Worm (Caenorhabditis elegans) whole organism, late embryonic: ENCODE data around the gene twk-34.
"Not testable (repeated sequence)": the region's sequence is repeated elsewhere in the genome, so short reads cannot be mapped to it uniquely, and the experiment has no call there.

Source experiments
- C08G9.2 ChIP-seq: sonication (generic microtip); optimal IDR thresholded peaks from 2 replicates; lab custom pipeline; 2016; ENCODE audit warnings: mild to moderate bottlenecking, missing genetic modification characterization, moderate library complexity, missing compliant biosample characterization
- K09A11.1 ChIP-seq: sonication (generic microtip); optimal IDR thresholded peaks from 2 replicates; lab custom pipeline; 2017; ENCODE audit warnings: antibody characterized with exemption, mild to moderate bottlenecking, missing genetic modification characterization, missing compliant biosample characterization; ENCODE audit not compliant: insufficient read depth
- T23F11.4 ChIP-seq: fragments of 200-800 bp; sonication (Bioruptor generic); optimal IDR thresholded peaks from 2 replicates; lab custom pipeline; 2018; ENCODE audit warnings: mild to moderate bottlenecking, missing genetic modification characterization, missing compliant biosample characterization
- Y22D7AL.16 ChIP-seq: sonication (generic microtip); optimal IDR thresholded peaks from 2 replicates; lab custom pipeline; 2016; ENCODE audit warnings: missing genetic modification characterization, missing compliant biosample characterization
- ahr-1 ChIP-seq: sonication (generic microtip); optimal IDR thresholded peaks from 2 replicates; lab custom pipeline; 2016; ENCODE audit warnings: missing genetic modification characterization, missing compliant biosample characterization
- ceh-14 ChIP-seq: sonication (generic microtip); optimal IDR thresholded peaks from 2 replicates; lab custom pipeline; 2016; ENCODE audit warnings: missing genotype, missing genetic modification characterization, missing compliant biosample characterization
- ceh-19 ChIP-seq: fragments of 200-800 bp; sonication (Bioruptor generic); optimal IDR thresholded peaks from 2 replicates; lab custom pipeline; 2018; ENCODE audit warnings: mild to moderate bottlenecking, missing genetic modification characterization, missing compliant biosample characterization
- ceh-22 ChIP-seq: sonication (generic microtip); optimal IDR thresholded peaks from 2 replicates; lab custom pipeline; 2017; ENCODE audit warnings: missing biosample characterization, missing genetic modification characterization
- ceh-24 ChIP-seq: sonication (generic microtip); optimal IDR thresholded peaks from 2 replicates; lab custom pipeline; 2016; ENCODE audit warnings: mild to moderate bottlenecking, missing genetic modification characterization, missing compliant biosample characterization
- ceh-31 ChIP-seq: sonication (generic microtip); optimal IDR thresholded peaks from 2 replicates; lab custom pipeline; 2016; ENCODE audit warnings: missing genetic modification characterization, missing compliant biosample characterization
- ceh-34 ChIP-seq: sonication (generic microtip); optimal IDR thresholded peaks from 2 replicates; lab custom pipeline; 2016; ENCODE audit warnings: mild to moderate bottlenecking, missing genetic modification characterization, missing compliant biosample characterization
- ceh-9 ChIP-seq: sonication (generic microtip); optimal IDR thresholded peaks from 2 replicates; lab custom pipeline; 2016; ENCODE audit warnings: mild to moderate bottlenecking, missing genetic modification characterization, inconsistent platforms, missing compliant biosample characterization
- che-1 ChIP-seq: sonication (generic microtip); optimal IDR thresholded peaks from 2 replicates; lab custom pipeline; 2016; ENCODE audit warnings: mild to moderate bottlenecking, missing genetic modification characterization, missing compliant biosample characterization
- ets-4 ChIP-seq: sonication (generic microtip); optimal IDR thresholded peaks from 2 replicates; lab custom pipeline; 2016; ENCODE audit warnings: missing genetic modification characterization, missing compliant biosample characterization
- eyg-1 ChIP-seq: sonication (generic microtip); optimal IDR thresholded peaks from 2 replicates; lab custom pipeline; 2016; ENCODE audit warnings: missing genotype, missing genetic modification characterization, missing compliant biosample characterization
- fax-1 ChIP-seq: sonication (generic microtip); optimal IDR thresholded peaks from 2 replicates; lab custom pipeline; 2016; ENCODE audit warnings: missing genotype, missing genetic modification characterization, missing compliant biosample characterization
- fkh-10 ChIP-seq: fragments of 150-350 bp; optimal IDR thresholded peaks from 2 replicates; lab custom pipeline; 2014; ENCODE audit warnings: missing biosample characterization, missing genetic modification reagents, missing genetic modification characterization
- fkh-6 ChIP-seq: sonication (generic microtip); optimal IDR thresholded peaks from 2 replicates; lab custom pipeline; 2016; ENCODE audit warnings: missing genetic modification characterization, missing compliant biosample characterization
- gmeb-2 ChIP-seq: sonication (generic microtip); optimal IDR thresholded peaks from 2 replicates; lab custom pipeline; 2016; ENCODE audit warnings: missing genetic modification characterization, inconsistent platforms, missing compliant biosample characterization
- lim-6 ChIP-seq: sonication (generic microtip); optimal IDR thresholded peaks from 2 replicates; lab custom pipeline; 2016; ENCODE audit warnings: missing genetic modification characterization, missing compliant biosample characterization
- lin-11 ChIP-seq: fragments of 200-800 bp; sonication (Bioruptor generic); optimal IDR thresholded peaks from 2 replicates; lab custom pipeline; 2018; ENCODE audit warnings: mild to moderate bottlenecking, missing genetic modification characterization, missing compliant biosample characterization
- nfya-1 ChIP-seq: sonication (generic microtip); optimal IDR thresholded peaks from 2 replicates; lab custom pipeline; 2017; ENCODE audit warnings: missing genetic modification characterization, mild to moderate bottlenecking, missing compliant biosample characterization, antibody characterized with exemption, moderate library complexity
- nhr-11 ChIP-seq: fragments of 150-350 bp; optimal IDR thresholded peaks from 2 replicates; lab custom pipeline; 2014; ENCODE audit warnings: missing biosample characterization, missing genetic modification characterization
- nhr-232 ChIP-seq: sonication (generic microtip); optimal IDR thresholded peaks from 2 replicates; lab custom pipeline; 2016; ENCODE audit warnings: missing genetic modification characterization, missing compliant biosample characterization
- pag-3 ChIP-seq: sonication (generic microtip); optimal IDR thresholded peaks from 2 replicates; lab custom pipeline; 2016; ENCODE audit warnings: missing compliant biosample characterization, missing genetic modification characterization, borderline replicate concordance
- pha-2 ChIP-seq: sonication (generic microtip); optimal IDR thresholded peaks from 2 replicates; lab custom pipeline; 2017; ENCODE audit warnings: mild to moderate bottlenecking, missing genetic modification characterization, missing compliant biosample characterization
- pros-1 ChIP-seq: fragments of 150-350 bp; optimal IDR thresholded peaks from 2 replicates; lab custom pipeline; 2014; ENCODE audit warnings: missing biosample characterization, missing genetic modification reagents, missing genetic modification characterization
- sdc-2 ChIP-seq: sonication (generic microtip); optimal IDR thresholded peaks from 2 replicates; lab custom pipeline; 2016; ENCODE audit warnings: missing genotype, missing genetic modification characterization, missing compliant biosample characterization
- sox-4 ChIP-seq: sonication (generic microtip); optimal IDR thresholded peaks from 2 replicates; lab custom pipeline; 2017; ENCODE audit warnings: mild to moderate bottlenecking, missing genetic modification characterization, inconsistent platforms, missing compliant biosample characterization
- syd-9 ChIP-seq: sonication (generic microtip); optimal IDR thresholded peaks from 2 replicates; lab custom pipeline; 2016; ENCODE audit warnings: mild to moderate bottlenecking, missing genetic modification characterization, moderate library complexity, missing compliant biosample characterization
- unc-3 ChIP-seq, 2 experiments: fragments of 200-800 bp in 1 of 2; sonication (Bioruptor generic) in 1 of 2; sonication (generic microtip) in 1 of 2; conservative IDR thresholded peaks in 1 of 2; optimal IDR thresholded peaks in 1 of 2; 2 replicates each; pipeline versions ENCODE4 v1.3.6 to Lab custom; 2016 to 2022; ENCODE audit warnings: missing compliant biosample characterization in 2 of 2, missing genetic modification characterization in 2 of 2, missing genetic modification reagents in 1 of 2

twk-34 gene

ce11 chrV:15735720-15736119 is 31.0 kb downstream of the twk-34 start, which contains the start of gene str-27:
Gene str-27 (minus strand): TSS chrV:15735820.
- TF ChIP-seq K09A11.1 (tag; lab: Kevin White, UChicago), result no peak
- TF ChIP-seq ets-4 (tag; lab: Kevin White, UChicago), result no peak
- no peak for TF ChIP-seq sdc-2 (tag; lab: Kevin White, UChicago)
- TF ChIP-seq ceh-31, result no peak
- TF ChIP-seq fkh-6, result no peak
- TF ChIP-seq syd-9 (tag; lab: Kevin White, UChicago), result no peak
- TF ChIP-seq nhr-232 (tag; lab: Kevin White, UChicago), result no peak
- no peak for TF ChIP-seq lim-6 (tag; lab: Kevin White, UChicago)
- TF ChIP-seq sox-4 (tag; lab: Kevin White, UChicago), result no peak
- no peak for TF ChIP-seq eyg-1 (tag; lab: Kevin White, UChicago)
- TF ChIP-seq, all 69 proteins: peak for 0

DNA sequence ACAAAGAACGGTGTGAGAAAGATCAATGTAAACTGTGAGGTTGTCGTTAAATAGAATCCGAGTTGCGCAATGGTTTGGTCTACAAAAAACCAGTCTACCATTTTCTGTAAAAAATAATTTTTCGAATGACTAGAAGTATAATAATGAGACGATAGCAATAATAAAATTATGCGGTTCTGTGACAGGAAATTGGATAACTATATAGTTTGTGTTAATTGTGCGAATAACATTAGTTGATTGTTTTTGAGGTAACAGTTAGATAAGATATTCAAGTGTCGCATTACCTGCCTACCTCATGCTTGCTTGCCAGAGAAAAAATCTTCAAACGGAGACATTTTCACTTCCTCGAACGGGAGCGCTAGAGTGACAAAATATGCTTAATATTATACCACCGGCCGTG is 37.1 kb downstream of the twk-34 start, which contains the start of gene str-18:
str-18 (minus strand) TSS at position 101 of the 400 bp plus-strand sequence.
- TF ChIP-seq gmeb-2 (no peak), lin-11 (tag; lab: Kevin White, UChicago) (no peak), ceh-24 (no peak), ceh-19 (GFP tag; lab: Kevin White, UChicago) (no peak), che-1 (tag; lab: Kevin White, UChicago) (no peak), nfya-1 (tag; lab: Kevin White, UChicago) (no peak), unc-3 (GFP tag; conservative IDR thresholded peaks at IDR 0.05; lab: Robert Waterston, UW) (no peak), unc-3 (tag; optimal IDR thresholded peaks at IDR 0.05; lab: Kevin White, UChicago) (no peak), T23F11.4 (GFP tag; lab: Kevin White, UChicago) (no peak), nhr-11 (tag; lab: Kevin White, UChicago) (no peak), ceh-31 (no peak), ahr-1 (tag; lab: Kevin White, UChicago) (no peak), Y22D7AL.16 (tag; lab: Kevin White, UChicago) (no peak), sox-4 (tag; lab: Kevin White, UChicago) (no peak), ceh-14 (tag; lab: Kevin White, UChicago) (no peak), sdc-2 (tag; lab: Kevin White, UChicago) (no peak)

DNA sequence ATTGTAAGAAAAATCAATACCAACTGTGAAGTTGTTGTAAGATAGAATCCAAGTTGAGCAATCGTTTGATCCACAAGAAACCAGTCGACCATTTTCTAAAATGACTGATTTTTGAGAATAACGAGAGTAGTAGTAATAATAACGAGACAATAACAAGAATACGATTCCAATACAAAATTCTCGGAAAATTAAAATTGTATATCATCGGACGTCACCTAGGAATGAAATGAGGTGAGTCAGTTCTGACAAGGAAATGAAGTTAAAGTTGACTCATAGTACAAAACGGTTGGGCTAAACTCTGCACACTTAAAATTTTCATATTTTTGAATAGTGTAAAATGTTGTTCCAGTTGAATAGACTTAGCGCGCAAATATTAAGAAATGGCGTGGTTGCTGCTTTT is 39.6 kb downstream of the twk-34 start, which contains the start of gene str-19:
str-19 (minus strand) TSS at position 101 of the 400 bp plus-strand sequence.
- not testable (repeated sequence) for TF ChIP-seq ceh-9; pros-1 (tag; lab: Kevin White, UChicago); ceh-34

- TF ChIP-seq ceh-31; pag-3 (tag; lab: Kevin White, UChicago); ets-4 (tag; lab: Kevin White, UChicago): not testable (repeated sequence)
- TF ChIP-seq, all 69 proteins: peak for 0; not testable (repeated sequence) for 69
These were observed 43.6 kb downstream of the twk-34 start, which contains the start of gene T23D5.8 for ce11 chrV:15748343-15748742. Gene T23D5.8 (minus strand): TSS chrV:15748443.

ce11 chrV:15750130-15750529 is 45.4 kb downstream of the twk-34 start, which contains the start of gene str-6:
Gene str-6 (minus strand): TSS chrV:15750230.
- TF ChIP-seq nhr-232 (tag; lab: Kevin White, UChicago), result no peak
- no peak for TF ChIP-seq che-1 (tag; lab: Kevin White, UChicago)
- TF ChIP-seq fkh-10 (GFP tag; lab: Kevin White, UChicago), result no peak
- TF ChIP-seq fax-1 (tag; lab: Kevin White, UChicago), result no peak
- TF ChIP-seq pha-2, result no peak
- no peak for TF ChIP-seq eyg-1 (tag; lab: Kevin White, UChicago)
- TF ChIP-seq syd-9 (tag; lab: Kevin White, UChicago), result no peak
- no peak for TF ChIP-seq C08G9.2 (tag; lab: Kevin White, UChicago)
- TF ChIP-seq K09A11.1 (tag; lab: Kevin White, UChicago), result no peak
- no peak for TF ChIP-seq Y22D7AL.16 (tag; lab: Kevin White, UChicago)
- no peak for TF ChIP-seq ceh-22 (tag; lab: Kevin White, UChicago)
- TF ChIP-seq, all 69 proteins: peak for 0
